Worm (Caenorhabditis elegans): ENCODE results near the gene sre-6.

ce11 chrV:10711004-10711403 lies 51.6 kb downstream of the sre-6 start:
- TF ChIP-seq ceh-36 (tag; optimal IDR thresholded peaks at IDR 0.05) (no peak), B0310.2 (tag; optimal IDR thresholded peaks at IDR 0.05) (no peak), ama-1 (optimal IDR thresholded peaks at IDR 0.05) (no peak), ets-7 (tag; optimal IDR thresholded peaks at IDR 0.05) (no peak)

Measured in whole organism, early embryonic.